Fruit fly (Drosophila melanogaster): Measurements from ENCODE around the gene MED30.

The MED30 gene

dm6 chr3L:627819-628601, 25.9 kb downstream of the MED30 start (continued):
- TF ChIP-seq tna (GFP tag; IDR thresholded peaks at IDR 0.05; ENCODE audit: partially characterized antibody) (0 out of 2 replicates have a peak, but pooled peaks have one; percentile 39), schlank (tag; optimal IDR thresholded peaks at IDR 0.05) (no peak), gce (GFP tag; IDR thresholded peaks at IDR 0.05) (no peak), Asciz (GFP tag; optimal IDR thresholded peaks at IDR 0.05) (no peak), Mrtf (GFP tag; IDR thresholded peaks at IDR 0.05) (peak; percentile 30; the same call in 1 of the 3 replicates), sd (tag; optimal IDR thresholded peaks at IDR 0.05) (peak; percentile 100), Bgb (GFP tag; IDR thresholded peaks at IDR 0.05; ENCODE audit: partially characterized antibody) (peak; percentile 66; the same call in 1 of the 2 replicates), caup (GFP tag; optimal IDR thresholded peaks at IDR 0.05; ENCODE audit: severe bottlenecking) (peak; percentile 36), Doc3 (GFP tag; IDR thresholded peaks at IDR 0.05; ENCODE audit: partially characterized antibody) (no peak), gsb (GFP tag; IDR thresholded peaks at IDR 0.05) (no peak), CG2875 (GFP tag; optimal IDR thresholded peaks at IDR 0.05) (peak; percentile 35), mld (GFP tag; IDR thresholded peaks at IDR 0.05; ENCODE audit: partially characterized antibody) (no peak), hth (optimal IDR thresholded peaks at IDR 0.05) (no peak), CG14441 (GFP tag; IDR thresholded peaks at IDR 0.05) (peak; percentile 65; the same call in 1 of the 2 replicates), MTF-1 (GFP tag; optimal IDR thresholded peaks at IDR 0.05; ENCODE audit: borderline replicate concordance) (no peak), Gug (GFP tag; IDR thresholded peaks at IDR 0.05) (peak; percentile 76; the same call in 1 of the 4 replicates), gro (GFP tag; optimal IDR thresholded peaks at IDR 0.05) (peak; percentile 76), kay (GFP tag; optimal IDR thresholded peaks at IDR 0.05) (peak; percentile 58), Deaf1 (tag; optimal IDR thresholded peaks at IDR 0.05) (peak; percentile 99), CG9437 (GFP tag; optimal IDR thresholded peaks at IDR 0.05) (no peak), CG15514 (GFP tag; optimal IDR thresholded peaks at IDR 0.05) (peak; percentile 56), CG10147 (GFP tag; optimal IDR thresholded peaks at IDR 0.05) (peak; percentile 14), CG17912 (GFP tag; optimal IDR thresholded peaks at IDR 0.05) (peak; percentile 30), CG9797 (GFP tag; optimal IDR thresholded peaks at IDR 0.05) (peak; percentile 56), cato (GFP tag; optimal IDR thresholded peaks at IDR 0.05; ENCODE audit: borderline replicate concordance) (no peak), CTCF (GFP tag; optimal IDR thresholded peaks at IDR 0.05) (no peak), CG34422 (GFP tag; IDR thresholded peaks at IDR 0.05) (peak; percentile 57; the same call in 2 of the 3 replicates), B-H1 (GFP tag; IDR thresholded peaks at IDR 0.05) (peak; percentile 55; the same call in 2 of the 3 replicates), GATAe (GFP tag; conservative IDR thresholded peaks at IDR 0.05) (peak; percentile 47), Trl (optimal IDR thresholded peaks at IDR 0.05) (peak; percentile 42 to 80), Trl (GFP tag; optimal IDR thresholded peaks at IDR 0.05) (no peak), CG10462 (GFP tag; optimal IDR thresholded peaks at IDR 0.05) (no peak), bigmax (GFP tag; optimal IDR thresholded peaks at IDR 0.05) (peak; percentile 33), CG16863 (GFP tag; optimal IDR thresholded peaks at IDR 0.05) (no peak), Kr (GFP tag; optimal IDR thresholded peaks at IDR 0.05) (no peak), eve (GFP tag; optimal IDR thresholded peaks at IDR 0.05) (no peak), tll (GFP tag; optimal IDR thresholded peaks at IDR 0.05) (no peak), fd64A (GFP tag; optimal IDR thresholded peaks at IDR 0.05) (peak; percentile 51), Fer1 (GFP tag; optimal IDR thresholded peaks at IDR 0.05) (peak; percentile 74), HLH54F (GFP tag; optimal IDR thresholded peaks at IDR 0.05) (peak; percentile 60), CG7839 (tag; optimal IDR thresholded peaks at IDR 0.05) (peak; percentile 37), CG2889 (GFP tag; IDR thresholded peaks at IDR 0.05) (peak; percentile 65; the same call in 2 of the 3 replicates), CHES-1-like (GFP tag; optimal IDR thresholded peaks at IDR 0.05) (peak; percentile 43), BEAF-32 (GFP tag; optimal IDR thresholded peaks at IDR 0.05) (no peak), CG14965 (GFP tag; optimal IDR thresholded peaks at IDR 0.05; ENCODE audit: borderline replicate concordance) (no peak), CkIIα-i1 (GFP tag; IDR thresholded peaks at IDR 0.05) (no peak), CG15073 (GFP tag; optimal IDR thresholded peaks at IDR 0.05) (no peak), jumu (GFP tag; optimal IDR thresholded peaks at IDR 0.05) (peak; percentile 36), Poxn (GFP tag; IDR thresholded peaks at IDR 0.05) (peak; percentile 57)

Measured in whole organism, embryonic.